Fruit fly (Drosophila melanogaster) Kc167 (cell line): ENCODE results near the gene CG32228.

Experiments
- Myc ChIP-seq: fragments of >200 bp; optimal IDR thresholded peaks from 2 replicates; lab custom pipeline; 2017; ENCODE audit warnings: missing external identifiers
- Sin3A ChIP-seq: fragments of >200 bp; optimal IDR thresholded peaks from 2 replicates; lab custom pipeline; 2018; ENCODE audit warnings: missing external identifiers
- h ChIP-seq: fragments of >200 bp; optimal IDR thresholded peaks from 3 replicates; lab custom pipeline; 2018; ENCODE audit warnings: missing external identifiers
- insv ChIP-seq: fragments of >200 bp; optimal IDR thresholded peaks from 3 replicates; lab custom pipeline; 2018; ENCODE audit warnings: missing external identifiers
- psq ChIP-seq: fragments of >200 bp; optimal IDR thresholded peaks from 2 replicates; lab custom pipeline; 2017; ENCODE audit warnings: missing external identifiers
- ttk ChIP-seq: sonication (Bioruptor generic); optimal IDR thresholded peaks from 2 replicates; lab custom pipeline; 2017; ENCODE audit warnings: missing external identifiers

Gene CG32228

DNA sequence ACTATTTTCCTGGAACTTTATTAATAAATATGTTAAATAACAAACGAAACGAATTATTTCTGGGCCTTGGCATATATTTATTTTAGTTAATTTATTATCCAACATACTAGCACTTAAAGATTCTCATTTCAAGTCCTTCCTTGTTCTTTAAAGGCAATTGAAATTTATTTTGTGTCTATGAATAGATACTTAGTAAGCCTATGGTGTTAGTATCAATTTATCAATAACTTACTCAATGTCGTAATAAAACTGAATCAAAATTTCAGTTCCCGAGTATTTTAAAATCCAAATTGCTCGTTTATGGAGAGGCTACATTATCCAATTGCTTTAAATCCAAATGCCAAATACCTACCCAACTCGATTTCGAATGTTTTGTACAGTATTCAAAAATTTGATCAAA lies at the start of gene CG32228:
CG32228 (plus strand) TSS at position 301 of the 400 bp plus-strand sequence.
- TF ChIP-seq h (no peak), Sin3A (no peak), ttk (no peak), insv (lab: Kevin White, UChicago) (no peak), psq (no peak), Myc (lab: Kevin White, UChicago) (no peak)

DNA sequence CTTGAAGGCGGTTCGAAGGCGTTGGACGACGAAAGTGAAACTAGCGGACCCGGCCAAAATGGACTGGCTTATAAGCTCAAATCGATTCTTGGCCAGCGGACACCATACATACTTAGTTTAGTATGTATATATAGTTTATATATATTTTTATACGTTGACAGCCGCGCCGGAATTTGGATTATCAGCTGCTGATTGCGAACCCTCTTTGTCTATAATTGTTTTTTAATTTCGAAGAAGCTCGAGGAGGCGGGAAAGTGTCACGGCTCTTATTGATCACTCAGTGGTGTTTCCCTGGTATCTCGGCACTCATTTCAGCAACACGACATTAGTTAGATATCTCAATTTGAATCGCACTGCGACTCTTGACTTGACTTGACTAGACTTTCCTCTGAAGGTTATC lies 45.2 kb upstream of the CG32228 start, which contains the start of gene CG6933:
CG6933 (minus strand) TSS at position 47 of the 400 bp plus-strand sequence.
- TF ChIP-seq h, result no peak

DNA sequence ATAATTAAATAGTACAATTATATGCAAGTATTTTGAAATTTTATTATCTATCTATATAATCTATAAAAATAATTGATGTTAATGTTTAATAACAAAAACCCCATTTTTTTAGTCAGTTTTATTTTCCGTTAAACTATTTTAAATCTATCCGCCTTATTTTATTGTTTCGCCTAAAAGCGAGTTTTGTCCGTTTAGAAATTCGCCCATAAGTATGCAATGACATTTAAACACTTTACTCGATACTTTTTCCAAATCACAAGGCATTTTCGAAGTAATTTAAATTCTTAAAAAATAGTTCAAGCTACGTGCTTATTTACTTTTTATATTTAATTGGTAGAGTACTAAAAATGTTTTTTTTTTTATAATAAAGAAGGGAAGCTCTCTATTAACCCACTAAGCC lies 44.7 kb upstream of the CG32228 start:
- TF ChIP-seq insv (lab: Kevin White, UChicago) (no peak), Sin3A (no peak), h (no peak), ttk (no peak), Myc (lab: Kevin White, UChicago) (no peak), psq (no peak)

DNA sequence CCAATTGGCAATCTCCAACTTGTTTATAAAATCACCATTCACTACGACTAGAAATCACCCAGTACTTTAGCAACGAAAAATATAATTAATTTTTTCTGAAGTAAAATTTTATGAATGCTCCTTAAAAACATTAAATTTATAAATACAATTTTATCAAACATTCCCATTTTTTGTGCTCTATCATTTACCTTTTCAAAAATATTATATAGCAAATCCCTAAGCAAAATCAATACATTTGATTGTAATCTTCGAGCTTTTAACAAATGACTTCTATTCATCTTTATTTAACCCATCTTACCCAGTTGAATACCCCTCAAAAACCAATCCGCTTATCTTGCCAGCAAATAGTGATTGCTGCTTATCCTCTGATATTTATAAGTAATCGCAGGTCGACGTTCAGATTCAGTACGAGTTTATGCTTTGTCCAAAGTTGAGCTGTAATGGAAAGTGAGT lies 44.2 kb upstream of the CG32228 start, which contains the start of gene CG17145:
CG17145 (plus strand) TSS at position 403 of the 453 bp plus-strand sequence.
- no peak for TF ChIP-seq h

DNA sequence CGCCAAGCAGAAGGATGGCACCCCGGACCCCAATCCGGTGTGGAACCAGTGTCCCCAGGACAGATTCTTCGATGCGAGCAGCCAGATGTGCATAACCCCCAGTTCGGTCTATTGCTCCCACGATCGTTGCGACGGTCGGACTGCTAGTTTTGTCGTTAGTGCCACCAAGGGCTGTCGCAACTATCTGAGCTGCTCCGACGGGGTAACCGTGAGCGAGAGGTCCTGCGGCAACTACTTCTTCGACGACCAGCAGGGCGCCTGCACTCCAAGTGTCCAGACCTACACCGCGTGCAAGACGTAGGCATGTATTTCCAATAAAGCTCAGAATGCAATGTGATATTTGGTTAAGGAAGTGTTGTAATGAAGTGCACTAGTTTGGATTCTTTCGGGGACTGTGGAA lies 43.0 kb upstream of the CG32228 start:
- no peak for TF ChIP-seq h
- no peak for TF ChIP-seq ttk
- no peak for TF ChIP-seq Sin3A
- no peak for TF ChIP-seq Myc (lab: Kevin White, UChicago)
- TF ChIP-seq psq, result no peak
- TF ChIP-seq insv (lab: Kevin White, UChicago), result no peak

DNA sequence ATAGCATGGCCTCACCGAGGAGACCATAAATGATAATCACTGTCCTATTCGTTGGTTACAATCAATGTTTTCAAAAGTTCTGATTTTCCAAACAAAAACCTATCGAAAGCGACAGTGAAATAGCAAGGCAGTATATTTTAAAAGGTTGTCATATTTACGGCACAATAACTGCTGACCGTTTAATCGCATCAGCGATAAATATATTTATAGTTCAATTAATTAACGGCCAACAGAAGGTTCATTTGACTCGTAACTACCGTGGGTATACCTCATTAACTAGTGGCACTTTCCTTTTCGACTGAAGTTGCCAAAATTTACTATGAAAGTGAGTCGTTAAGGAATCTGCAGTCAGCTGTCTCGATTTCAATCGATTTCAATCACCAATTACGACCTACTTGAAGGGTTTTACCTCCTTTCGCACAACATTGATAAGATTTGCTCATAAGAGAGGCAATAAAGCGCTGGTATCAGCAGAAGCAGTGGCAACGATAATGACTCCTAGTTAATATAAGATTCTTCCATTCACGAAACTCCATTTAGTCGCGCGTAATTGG lies 42.1 kb upstream of the CG32228 start, which contains the start of gene CG17147:
CG17147 (plus strand) TSS at position 535 of the 554 bp plus-strand sequence.
- no peak for TF ChIP-seq psq
- no peak for TF ChIP-seq Myc (lab: Kevin White, UChicago)
- no peak for TF ChIP-seq Sin3A
- TF ChIP-seq h, result no peak
- TF ChIP-seq ttk, result no peak
- TF ChIP-seq insv (lab: Kevin White, UChicago), result no peak

DNA sequence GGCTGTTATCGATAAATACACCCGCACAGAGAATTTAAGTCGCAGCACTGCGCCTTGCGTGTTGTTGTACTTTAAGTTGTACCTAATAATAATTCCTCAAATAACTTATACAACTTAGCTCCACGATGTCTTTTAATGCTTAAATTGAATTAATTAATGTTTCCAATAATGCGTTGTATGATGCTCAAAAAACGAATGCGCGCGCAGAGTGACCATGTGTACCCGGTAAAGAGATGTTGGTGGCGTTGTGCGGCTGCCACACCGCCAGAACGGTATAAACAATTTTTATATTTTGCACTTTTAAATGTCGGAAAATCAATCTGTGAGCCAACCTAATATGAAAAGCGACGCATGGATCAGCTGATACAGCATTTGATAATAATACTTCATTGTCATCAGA lies 39.5 kb upstream of the CG32228 start:
- TF ChIP-seq Myc (lab: Kevin White, UChicago) (no peak), Sin3A (no peak), psq (no peak), insv (lab: Kevin White, UChicago) (no peak), h (no peak), ttk (no peak)

DNA sequence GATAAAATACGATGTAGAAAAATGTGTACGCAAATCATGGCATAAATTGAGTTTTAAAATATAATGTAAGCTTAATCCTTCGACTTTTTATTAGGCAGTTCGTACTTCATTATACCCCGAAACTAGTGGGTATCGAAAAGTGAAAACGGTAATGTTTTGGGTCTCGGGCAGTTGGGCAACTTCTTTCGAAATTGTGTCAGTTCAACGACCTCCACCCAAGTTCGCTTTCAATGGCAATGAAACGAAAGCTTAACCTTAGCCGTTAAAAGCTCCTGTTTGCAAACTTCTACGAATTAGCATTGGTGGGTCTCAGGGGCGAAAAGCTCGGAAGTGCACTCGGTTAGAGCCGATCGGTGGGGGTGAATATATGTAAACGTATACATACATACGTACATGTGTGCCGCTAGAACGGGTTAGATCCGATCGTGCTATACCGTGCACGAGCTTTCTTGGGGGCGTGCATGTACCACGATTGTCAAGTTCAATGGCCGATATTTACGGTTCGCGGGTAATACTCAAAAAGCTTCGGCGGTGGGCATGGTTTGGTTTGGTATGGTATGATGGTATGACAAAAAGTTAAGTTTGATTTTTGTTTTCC lies 35.3 kb upstream of the CG32228 start:
- TF ChIP-seq insv (lab: Kevin White, UChicago) (no peak), Sin3A (no peak), h (no peak), ttk (no peak), Myc (lab: Kevin White, UChicago) (no peak), psq (no peak)

DNA sequence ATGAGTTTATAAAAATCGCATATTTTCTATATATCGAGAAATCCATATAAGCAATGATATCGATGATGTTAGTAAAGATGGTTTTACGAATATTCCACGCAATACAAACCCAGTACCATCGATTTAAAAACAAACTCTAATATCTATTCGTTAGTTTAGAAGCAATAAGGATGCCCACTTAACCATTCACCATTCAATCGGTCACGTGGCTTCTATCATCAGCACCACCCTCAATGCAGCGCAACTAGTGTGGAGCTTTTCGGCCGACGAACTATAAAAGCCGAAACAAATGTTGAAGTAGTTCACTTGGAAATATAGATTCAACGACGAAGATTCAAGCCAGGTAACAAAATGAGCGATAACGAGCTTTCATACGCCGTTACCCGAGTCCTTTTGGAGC lies 34.2 kb upstream of the CG32228 start, which contains the start of gene CG13813:
CG13813 (plus strand) TSS at position 301 of the 400 bp plus-strand sequence.
- TF ChIP-seq Myc (lab: Kevin White, UChicago), result no peak

DNA sequence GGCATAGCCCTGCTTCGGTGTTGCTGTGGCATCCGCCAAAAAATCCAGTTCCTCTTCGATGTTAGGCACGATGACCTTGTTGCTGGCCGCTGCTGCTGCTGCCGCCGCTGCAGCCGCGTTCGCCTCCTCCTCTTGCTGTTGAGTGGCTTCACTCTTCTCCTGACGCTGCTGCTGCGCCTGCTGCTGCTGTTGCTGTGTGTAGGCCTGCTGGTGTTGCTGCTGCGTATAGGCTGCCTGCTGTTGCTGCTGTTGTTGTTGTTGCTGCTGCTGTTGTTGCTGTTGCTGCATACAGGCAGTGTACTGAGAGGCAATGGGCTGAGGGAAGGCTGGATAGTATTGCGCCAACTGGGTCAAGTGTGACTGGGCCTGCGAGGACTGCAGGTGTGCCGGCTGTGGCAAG lies 28.4 kb upstream of the CG32228 start:
- TF ChIP-seq h, result no peak

DNA sequence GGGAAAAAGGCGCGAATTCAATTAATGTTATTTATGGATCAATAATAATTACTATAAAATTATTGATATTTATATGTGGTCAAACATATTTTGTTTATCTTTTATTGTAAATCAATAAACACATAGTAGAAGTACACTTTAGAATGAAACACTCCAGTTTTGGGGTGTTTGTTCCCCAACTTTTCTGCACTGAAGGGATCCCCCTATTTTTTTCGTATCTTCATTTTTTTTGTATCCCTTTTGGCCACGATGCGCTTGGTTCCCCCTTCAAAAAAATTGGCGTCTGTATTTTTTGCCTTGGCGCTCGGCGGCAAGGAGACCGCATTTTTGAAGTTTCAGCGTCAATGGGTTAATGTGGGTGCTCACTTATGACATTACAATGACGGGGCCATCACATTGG lies 24.9 kb upstream of the CG32228 start, which contains the start of gene Clc:
Clc (plus strand) TSS at position 301 of the 400 bp plus-strand sequence.
- TF ChIP-seq ttk (no peak), Sin3A (no peak), h (no peak), psq (no peak), Myc (lab: Kevin White, UChicago) (no peak), insv (lab: Kevin White, UChicago) (no peak)

DNA sequence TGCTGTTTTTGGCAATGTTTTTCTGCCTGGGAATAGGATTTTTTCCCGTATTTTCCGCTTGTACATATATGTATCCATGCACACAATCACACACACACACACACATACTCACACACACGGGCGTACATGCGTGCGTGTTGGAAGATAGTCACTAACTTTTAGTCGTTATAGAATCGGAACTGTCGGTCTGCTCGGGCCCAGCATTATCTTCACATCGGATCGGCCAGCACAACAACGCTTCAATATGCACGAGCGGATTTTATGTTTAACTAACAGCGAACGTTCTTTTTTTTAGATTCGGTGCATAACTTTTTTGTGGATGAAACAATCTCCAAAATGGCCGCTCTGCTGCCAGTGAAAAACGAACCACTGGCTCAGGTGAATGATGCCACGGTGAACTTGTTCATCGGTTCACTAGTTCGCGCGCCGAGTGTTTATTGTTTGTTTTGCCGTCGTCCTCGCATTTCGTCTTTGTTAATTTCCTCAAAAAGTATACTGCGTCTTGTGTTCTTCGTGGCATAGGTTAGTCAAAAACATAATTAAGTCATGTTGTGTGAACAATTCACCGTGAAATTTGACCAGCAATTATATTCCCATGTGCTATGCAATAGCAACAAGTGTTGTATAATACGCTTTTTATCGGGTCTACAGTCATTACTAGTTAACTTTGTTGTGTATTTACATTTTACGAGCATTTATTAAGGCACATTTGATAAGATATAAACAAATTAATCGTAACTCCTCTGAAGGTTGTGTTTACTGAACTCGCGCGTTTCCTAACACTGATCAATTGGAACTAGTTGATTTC lies 24.2 kb upstream of the CG32228 start, which contains the start of the genes CG6951 and CG17233:
CG6951 (plus strand) TSS at position 105 of the 808 bp plus-strand sequence.
CG17233 (minus strand) TSS at position 741 of the 808 bp plus-strand sequence.
- TF ChIP-seq Myc (lab: Kevin White, UChicago) (no peak), insv (lab: Kevin White, UChicago) (no peak), Sin3A (no peak), h (no peak), ttk (no peak), psq (no peak)
